Fruit fly (Drosophila melanogaster) whole organism, embryonic: ENCODE data around the gene Tsp5D.

ENCODE experiments used
- Asciz ChIP-seq: fragments of 200-800 bp; sonication (Bioruptor generic); optimal IDR thresholded peaks from 2 replicates; lab custom pipeline; 2017; ENCODE audit warnings: missing biosample characterization, mild to moderate bottlenecking, missing genetic modification characterization, missing genetic modification reagents
- Atf3 ChIP-seq: fragments of 200-800 bp; sonication (Bioruptor generic); optimal IDR thresholded peaks from 3 replicates; lab custom pipeline; 2016; ENCODE audit warnings: missing biosample characterization, missing genetic modification characterization
- Awh ChIP-seq: fragments of 200-800 bp; sonication (Bioruptor generic); IDR thresholded peaks from 2 replicates; pipeline ENCODE4, ENCODE4 v1.3.6; 2022; ENCODE audit warnings: missing biosample characterization, missing genetic modification characterization
- Bteb2 ChIP-seq: fragments of 200-800 bp; sonication (Bioruptor generic); optimal IDR thresholded peaks from 2 replicates; lab custom pipeline; 2016; ENCODE audit warnings: missing biosample characterization, missing genetic modification characterization
- CG10274 ChIP-seq: fragments of 200-800 bp; sonication (Bioruptor generic); optimal IDR thresholded peaks from 3 replicates; lab custom pipeline; 2017; ENCODE audit warnings: missing biosample characterization, mild to moderate bottlenecking, missing genetic modification characterization
- CG10979 ChIP-seq: fragments of 200-800 bp; sonication (Bioruptor generic); optimal IDR thresholded peaks from 2 replicates; lab custom pipeline; 2018; ENCODE audit warnings: missing biosample characterization, mild to moderate bottlenecking, missing genetic modification characterization, moderate library complexity
- CG1233 ChIP-seq: fragments of 200-800 bp; sonication (Bioruptor generic); optimal IDR thresholded peaks from 4 replicates; lab custom pipeline; 2018; ENCODE audit warnings: missing biosample characterization, mild to moderate bottlenecking, missing genetic modification characterization
- CG14965 ChIP-seq: fragments of 200-800 bp; sonication (Bioruptor generic); optimal IDR thresholded peaks from 2 replicates; lab custom pipeline; 2016; ENCODE audit warnings: missing biosample characterization, missing genetic modification characterization, borderline replicate concordance
- CG15479 ChIP-seq: fragments of 200-800 bp; sonication (Bioruptor generic); optimal IDR thresholded peaks from 3 replicates; lab custom pipeline; 2019; ENCODE audit warnings: missing biosample characterization, mild to moderate bottlenecking, missing genetic modification characterization, moderate library complexity
- CG1647 ChIP-seq: fragments of 200-800 bp; sonication (Bioruptor generic); optimal IDR thresholded peaks from 3 replicates; lab custom pipeline; 2016; ENCODE audit warnings: missing biosample characterization, missing genetic modification characterization
- CG16863 ChIP-seq: fragments of 200-800 bp; sonication (Bioruptor generic); optimal IDR thresholded peaks from 3 replicates; lab custom pipeline; 2016; ENCODE audit warnings: missing biosample characterization, missing genetic modification characterization
- CG17802 ChIP-seq: fragments of 200-800 bp; sonication (Bioruptor generic); optimal IDR thresholded peaks from 2 replicates; lab custom pipeline; 2018; ENCODE audit warnings: missing biosample characterization, mild to moderate bottlenecking, missing genetic modification characterization, moderate library complexity
- CG18011 ChIP-seq: fragments of 200-800 bp; sonication (Bioruptor generic); optimal IDR thresholded peaks from 2 replicates; lab custom pipeline; 2017; ENCODE audit warnings: missing biosample characterization, missing genetic modification characterization, mild to moderate bottlenecking, moderate library complexity, missing genotype
- CG2199 ChIP-seq: fragments of 200-800 bp; sonication (Bioruptor generic); IDR thresholded peaks from 3 replicates; pipeline ENCODE4 v1.3.6; 2022; ENCODE audit warnings: missing biosample characterization, missing genetic modification characterization
- CG2202 ChIP-seq: fragments of 200-800 bp; sonication (Bioruptor generic); optimal IDR thresholded peaks from 2 replicates; lab custom pipeline; 2018; ENCODE audit warnings: missing biosample characterization, mild to moderate bottlenecking, missing genetic modification characterization
- CG2678 ChIP-seq: fragments of 200-800 bp; sonication (Bioruptor generic); optimal IDR thresholded peaks from 3 replicates; lab custom pipeline; 2019; ENCODE audit warnings: missing biosample characterization, mild to moderate bottlenecking, missing genetic modification characterization, moderate library complexity
- CG4360 ChIP-seq: fragments of 200-800 bp; sonication (Bioruptor generic); IDR thresholded peaks from 2 replicates; pipeline ENCODE4 v1.3.6; 2022; ENCODE audit warnings: missing biosample characterization, missing genetic modification characterization
- CG4820 ChIP-seq: fragments of 200-800 bp; sonication (Bioruptor generic); optimal IDR thresholded peaks from 3 replicates; lab custom pipeline; 2016; ENCODE audit warnings: missing biosample characterization, missing genetic modification characterization
- CG5953 ChIP-seq: fragments of 200-800 bp; sonication (Bioruptor generic); IDR thresholded peaks from 2 replicates; pipeline ENCODE4 v1.3.6; 2022; ENCODE audit warnings: missing biosample characterization, missing genetic modification characterization
- CG6689 ChIP-seq: fragments of 200-800 bp; sonication (Bioruptor generic); IDR thresholded peaks from 2 replicates; pipeline ENCODE4 v1.3.6; 2022; ENCODE audit warnings: missing biosample characterization, missing genetic modification characterization
- CG7987 ChIP-seq: fragments of 200-800 bp; sonication (Bioruptor generic); optimal IDR thresholded peaks from 2 replicates; lab custom pipeline; 2018; ENCODE audit warnings: missing biosample characterization, mild to moderate bottlenecking, missing genetic modification characterization, moderate library complexity
- CG8924 ChIP-seq: fragments of 200-800 bp; optimal IDR thresholded peaks from 3 replicates; lab custom pipeline; 2019; ENCODE audit warnings: missing biosample characterization, mild to moderate bottlenecking, missing genetic modification characterization, moderate library complexity
- CG8944 ChIP-seq: fragments of 200-800 bp; sonication (Bioruptor generic); optimal IDR thresholded peaks from 3 replicates; lab custom pipeline; 2016; ENCODE audit warnings: missing biosample characterization, missing genetic modification characterization
- Ets97D ChIP-seq: fragments of 200-800 bp; sonication (Bioruptor generic); optimal IDR thresholded peaks from 3 replicates; lab custom pipeline; 2016; ENCODE audit warnings: missing biosample characterization, missing genetic modification characterization
- H15 ChIP-seq: fragments of 200-800 bp; sonication (Bioruptor generic); IDR thresholded peaks from 3 replicates; pipeline ENCODE4 v1.3.6; 2022; ENCODE audit warnings: missing biosample characterization, missing genetic modification characterization
- H2.0 ChIP-seq: fragments of 200-800 bp; sonication (Bioruptor generic); IDR thresholded peaks from 2 replicates; pipeline ENCODE4 v1.3.6; 2022; ENCODE audit warnings: missing biosample characterization, missing genetic modification characterization
- Lim3 ChIP-seq: fragments of 200-800 bp; sonication (Bioruptor generic); IDR thresholded peaks from 2 replicates; pipeline ENCODE4 v1.3.6; 2022; ENCODE audit warnings: missing biosample characterization, missing genetic modification characterization
- MBD-R2 ChIP-seq: fragments of 200-800 bp; sonication (Bioruptor generic); IDR thresholded peaks from 2 replicates; pipeline ENCODE4 v1.3.6; 2022; ENCODE audit warnings: missing biosample characterization, missing genetic modification characterization
- NC2α ChIP-seq: fragments of 200-800 bp; sonication (Bioruptor generic); optimal IDR thresholded peaks from 2 replicates; lab custom pipeline; 2016; ENCODE audit warnings: missing biosample characterization, missing genetic modification characterization
- NFAT ChIP-seq: fragments of 200-800 bp; sonication (Bioruptor generic); IDR thresholded peaks from 2 replicates; pipeline ENCODE4 v1.3.6; 2022; ENCODE audit warnings: missing biosample characterization, missing genetic modification characterization
- PHDP ChIP-seq: fragments of 200-800 bp; sonication (Bioruptor generic); optimal IDR thresholded peaks from 3 replicates; lab custom pipeline; 2018; ENCODE audit warnings: missing biosample characterization, mild to moderate bottlenecking, missing genetic modification characterization, moderate library complexity
- Poxn ChIP-seq: fragments of 200-800 bp; sonication (Bioruptor generic); IDR thresholded peaks from 2 replicates; pipeline ENCODE4 v1.3.6; 2022; ENCODE audit warnings: missing biosample characterization, missing genetic modification characterization
- Xbp1 ChIP-seq: fragments of 200-800 bp; sonication (Bioruptor generic); optimal IDR thresholded peaks from 3 replicates; lab custom pipeline; 2016; ENCODE audit warnings: missing biosample characterization, mild to moderate bottlenecking, missing genetic modification characterization
- bcd ChIP-seq: fragments of 200-800 bp; sonication (Bioruptor generic); optimal IDR thresholded peaks from 2 replicates; lab custom pipeline; 2017; ENCODE audit warnings: missing biosample characterization, mild to moderate bottlenecking, missing genetic modification characterization
- danr ChIP-seq: fragments of 200-800 bp; sonication (Bioruptor generic); IDR thresholded peaks from 2 replicates; pipeline ENCODE4 v1.3.6; 2022; ENCODE audit warnings: missing biosample characterization, missing genetic modification characterization
- dm ChIP-seq: fragments of 200-800 bp; sonication (Bioruptor generic); optimal IDR thresholded peaks from 3 replicates; lab custom pipeline; 2016; ENCODE audit warnings: missing biosample characterization, missing genetic modification characterization
- dmrt99B ChIP-seq: fragments of 200-800 bp; sonication (Bioruptor generic); optimal IDR thresholded peaks from 2 replicates; lab custom pipeline; 2018; ENCODE audit warnings: missing biosample characterization, mild to moderate bottlenecking, missing genetic modification characterization, moderate library complexity
- ftz-f1 ChIP-seq: fragments of 200-800 bp; sonication (Bioruptor generic); optimal IDR thresholded peaks from 2 replicates; lab custom pipeline; 2016; ENCODE audit warnings: missing biosample characterization, missing genetic modification characterization
- grau ChIP-seq: fragments of 200-800 bp; optimal IDR thresholded peaks from 3 replicates; lab custom pipeline; 2019; ENCODE audit warnings: missing biosample characterization, mild to moderate bottlenecking, missing genetic modification characterization, moderate library complexity
- gsb-n ChIP-seq: fragments of 200-800 bp; sonication (Bioruptor generic); optimal IDR thresholded peaks from 3 replicates; lab custom pipeline; 2018; ENCODE audit warnings: missing biosample characterization, mild to moderate bottlenecking, missing genetic modification characterization
- gt ChIP-seq: fragments of 200-800 bp; sonication (Bioruptor generic); IDR thresholded peaks from 2 replicates; pipeline ENCODE4 v1.3.6; 2022; ENCODE audit warnings: missing biosample characterization, missing genetic modification characterization
- lbe ChIP-seq: fragments of 200-800 bp; sonication (Bioruptor generic); optimal IDR thresholded peaks from 2 replicates; lab custom pipeline; 2016; ENCODE audit warnings: missing biosample characterization, mild to moderate bottlenecking, missing genetic modification characterization
- lilli ChIP-seq: fragments of 200-800 bp; sonication (Bioruptor generic); optimal IDR thresholded peaks from 3 replicates; lab custom pipeline; 2016; ENCODE audit warnings: missing biosample characterization, missing genetic modification characterization
- lmd ChIP-seq: fragments of 200-800 bp; sonication (Bioruptor generic); IDR thresholded peaks from 2 replicates; pipeline ENCODE4 v1.3.6; 2022; ENCODE audit warnings: missing biosample characterization, missing genetic modification characterization
- nerfin-1 ChIP-seq: fragments of 200-800 bp; sonication (Bioruptor generic); optimal IDR thresholded peaks from 3 replicates; lab custom pipeline; 2019; ENCODE audit warnings: missing biosample characterization, mild to moderate bottlenecking, missing genetic modification characterization, moderate library complexity
- pho ChIP-seq: fragments of 200-800 bp; sonication (Bioruptor generic); optimal IDR thresholded peaks from 2 replicates; lab custom pipeline; 2016; ENCODE audit warnings: missing biosample characterization, missing genetic modification characterization
- ro ChIP-seq: fragments of 200-800 bp; sonication (Bioruptor generic); IDR thresholded peaks from 2 replicates; pipeline ENCODE4 v1.3.6; 2022; ENCODE audit warnings: missing biosample characterization, missing genetic modification characterization
- sima ChIP-seq: fragments of 200-800 bp; sonication (Bioruptor generic); optimal IDR thresholded peaks from 2 replicates; lab custom pipeline; 2016; ENCODE audit warnings: missing biosample characterization, missing genetic modification characterization
- sob ChIP-seq: fragments of 200-800 bp; sonication (Bioruptor generic); IDR thresholded peaks from 2 replicates; pipeline ENCODE4 v1.3.6; 2022; ENCODE audit warnings: missing biosample characterization, missing genetic modification characterization
- tna ChIP-seq: fragments of 200-800 bp; sonication (Bioruptor generic); IDR thresholded peaks from 2 replicates; pipeline ENCODE4 v1.3.6; 2022; ENCODE audit warnings: missing biosample characterization, missing genetic modification characterization; ENCODE audit not compliant: partially characterized antibody
- wek ChIP-seq: fragments of 200-800 bp; sonication (Bioruptor generic); optimal IDR thresholded peaks from 3 replicates; lab custom pipeline; 2018; ENCODE audit warnings: missing biosample characterization, mild to moderate bottlenecking, missing genetic modification characterization, moderate library complexity

Tsp5D gene

DNA sequence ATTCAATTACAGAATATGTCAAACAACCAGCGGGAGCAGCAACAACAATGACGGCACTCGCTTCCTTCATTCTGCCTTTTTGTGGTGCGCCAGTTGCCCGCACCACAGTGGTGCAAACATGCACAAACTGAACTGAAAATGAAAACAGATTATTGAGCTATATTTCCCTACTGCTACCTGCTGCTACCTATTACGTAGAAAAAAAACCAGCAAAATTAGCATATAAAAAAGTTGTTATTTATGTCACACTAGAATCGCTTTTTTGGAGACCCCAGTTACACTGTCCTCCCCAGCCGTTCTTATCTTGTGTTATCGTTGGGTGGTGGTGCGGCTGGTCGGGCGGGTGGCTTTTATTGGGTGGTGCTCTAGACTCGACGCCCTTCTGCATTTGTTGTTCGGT lies 22.9 kb upstream of the Tsp5D start (continued):
- TF ChIP-seq Ets97D (GFP tag; lab: Kevin White, UChicago) (peak; percentile 37), lbe (GFP tag; lab: Kevin White, UChicago) (peak; percentile 39), sob (GFP tag; lab: Robert Waterston, UW) (peak; percentile 86), CG1233 (GFP tag; lab: Kevin White, UChicago) (peak; percentile 73), H15 (peak; percentile 86), ftz-f1 (GFP tag; lab: Kevin White, UChicago) (no peak), Atf3 (GFP tag; lab: Kevin White, UChicago) (peak; percentile 50), CG2678 (tag; lab: Kevin White, UChicago) (peak; percentile 81), tna (GFP tag; lab: Robert Waterston, UW) (no peak), CG5953 (GFP tag; lab: Robert Waterston, UW) (peak; percentile 79), CG8924 (tag; lab: Kevin White, UChicago) (peak; percentile 75), CG14965 (GFP tag; lab: Kevin White, UChicago) (peak; percentile 12), ro (GFP tag; lab: Robert Waterston, UW) (peak; percentile 76), nerfin-1 (peak; percentile 51), CG17802 (peak; percentile 60), lmd (peak; percentile 88), gt (GFP tag; lab: Robert Waterston, UW) (peak; percentile 66; the same call in 1 of the 2 replicates), CG4820 (GFP tag; lab: Kevin White, UChicago) (peak; percentile 78), CG4360 (GFP tag; lab: Robert Waterston, UW) (peak; percentile 50), NFAT (GFP tag; lab: Robert Waterston, UW) (peak; percentile 67), Awh (GFP tag; lab: Robert Waterston, UW) (peak; percentile 87), lilli (GFP tag; lab: Kevin White, UChicago) (peak; percentile 88), dmrt99B (tag; lab: Kevin White, UChicago) (peak; percentile 88), PHDP (tag; lab: Kevin White, UChicago) (peak; percentile 79), CG1647 (GFP tag; lab: Kevin White, UChicago) (peak; percentile 70), Poxn (GFP tag; lab: Robert Waterston, UW) (peak; percentile 56; the same call in 1 of the 2 replicates), gsb-n (peak; percentile 56), CG18011 (peak; percentile 18), CG2199 (GFP tag; lab: Robert Waterston, UW) (peak; percentile 71; the same call in 1 of the 3 replicates), CG8944 (GFP tag; lab: Kevin White, UChicago) (peak; percentile 77), CG7987 (GFP tag; lab: Kevin White, UChicago) (peak; percentile 40), sima (GFP tag; lab: Kevin White, UChicago) (no peak), pho (GFP tag; lab: Kevin White, UChicago) (peak; percentile 54), CG10979 (tag; lab: Kevin White, UChicago) (peak; percentile 76), CG16863 (GFP tag; lab: Kevin White, UChicago) (peak; percentile 81), CG2202 (tag; lab: Kevin White, UChicago) (no peak), CG6689 (peak; percentile 92), NC2α (GFP tag; lab: Kevin White, UChicago) (peak; percentile 40), Xbp1 (GFP tag; lab: Kevin White, UChicago) (peak; percentile 83), H2.0 (GFP tag; lab: Robert Waterston, UW) (peak; percentile 87), CG15479 (GFP tag; lab: Kevin White, UChicago) (no peak), danr (GFP tag; lab: Robert Waterston, UW) (peak; percentile 80), bcd (peak; percentile 84), grau (tag; lab: Kevin White, UChicago) (peak; percentile 73), dm (GFP tag; lab: Kevin White, UChicago) (peak; percentile 46), Bteb2 (GFP tag; lab: Kevin White, UChicago) (peak; percentile 49), Lim3 (GFP tag; lab: Robert Waterston, UW) (peak; percentile 57; the same call in 1 of the 2 replicates), MBD-R2 (GFP tag; lab: Robert Waterston, UW) (peak; percentile 65), wek (peak; percentile 39), CG10274 (peak; percentile 65), Asciz (GFP tag; lab: Kevin White, UChicago) (peak; percentile 69)
